Worm (Caenorhabditis elegans) whole organism, late embryonic: ENCODE data around the gene ima-1.

Experiments used
- K09A11.1 ChIP-seq: sonication (generic microtip); optimal IDR thresholded peaks from 2 replicates; lab custom pipeline; 2017; ENCODE audit warnings: antibody characterized with exemption, mild to moderate bottlenecking, missing genetic modification characterization, missing compliant biosample characterization; ENCODE audit not compliant: insufficient read depth
- dve-1 ChIP-seq: sonication (generic microtip); optimal IDR thresholded peaks from 2 replicates; lab custom pipeline; 2017; ENCODE audit warnings: antibody characterized with exemption, mild to moderate bottlenecking, missing genetic modification characterization, missing compliant biosample characterization
- elt-2 ChIP-seq: sonication (generic microtip); optimal IDR thresholded peaks from 2 replicates; lab custom pipeline; 2016; ENCODE audit warnings: missing genetic modification reagents, missing genetic modification characterization, missing compliant biosample characterization
- fax-1 ChIP-seq: sonication (generic microtip); optimal IDR thresholded peaks from 2 replicates; lab custom pipeline; 2016; ENCODE audit warnings: missing genotype, missing genetic modification characterization, missing compliant biosample characterization
- lim-6 ChIP-seq: sonication (generic microtip); optimal IDR thresholded peaks from 2 replicates; lab custom pipeline; 2016; ENCODE audit warnings: missing genetic modification characterization, missing compliant biosample characterization
- nfya-1 ChIP-seq: sonication (generic microtip); optimal IDR thresholded peaks from 2 replicates; lab custom pipeline; 2017; ENCODE audit warnings: missing genetic modification characterization, mild to moderate bottlenecking, missing compliant biosample characterization, antibody characterized with exemption, moderate library complexity
- pag-3 ChIP-seq: sonication (generic microtip); optimal IDR thresholded peaks from 2 replicates; lab custom pipeline; 2016; ENCODE audit warnings: missing compliant biosample characterization, missing genetic modification characterization, borderline replicate concordance
- pha-2 ChIP-seq: sonication (generic microtip); optimal IDR thresholded peaks from 2 replicates; lab custom pipeline; 2017; ENCODE audit warnings: mild to moderate bottlenecking, missing genetic modification characterization, missing compliant biosample characterization
- pqm-1 ChIP-seq: sonication (generic microtip); optimal IDR thresholded peaks from 2 replicates; lab custom pipeline; 2016; ENCODE audit warnings: missing genetic modification characterization, missing compliant biosample characterization
- tbx-2 ChIP-seq: sonication (generic microtip); optimal IDR thresholded peaks from 2 replicates; lab custom pipeline; 2016; ENCODE audit warnings: missing genetic modification characterization, missing compliant biosample characterization

ce11 chrV:11260622-11261021 is 21.1 kb downstream of the ima-1 start, which contains the start of gene F07B10.7:
- TF ChIP-seq tbx-2 (tag; lab: Kevin White, UChicago) (no peak), pqm-1 (no peak), K09A11.1 (no peak), pag-3 (tag; lab: Kevin White, UChicago) (no peak), lim-6 (tag; lab: Kevin White, UChicago) (no peak), dve-1 (tag; lab: Kevin White, UChicago) (no peak), elt-2 (no peak), nfya-1 (tag; lab: Kevin White, UChicago) (no peak), pha-2 (tag; lab: Kevin White, UChicago) (no peak), fax-1 (tag; lab: Kevin White, UChicago) (no peak)
